Fruit fly (Drosophila melanogaster): ENCODE measurements around the gene CG13048.

dm6 chr3L:16305820-16306650, 22.3 kb upstream of the CG13048 start, which contains the start of the genes CG13043 and CG13063:
- TF ChIP-seq fd59A (GFP tag; optimal IDR thresholded peaks at IDR 0.05) (no peak), Sox102F (GFP tag; optimal IDR thresholded peaks at IDR 0.05) (no peak), cyc (GFP tag; optimal IDR thresholded peaks at IDR 0.05) (no peak), CG8119 (GFP tag; IDR thresholded peaks at IDR 0.05) (no peak), svp (GFP tag) (peak; percentile 30), topi (GFP tag; optimal IDR thresholded peaks at IDR 0.05) (no peak), Gug (GFP tag; IDR thresholded peaks at IDR 0.05) (no peak), OdsH (GFP tag; optimal IDR thresholded peaks at IDR 0.05) (no peak), salr (GFP tag; optimal IDR thresholded peaks at IDR 0.05) (no peak), CG3032 (tag; optimal IDR thresholded peaks at IDR 0.05) (no peak)

All from whole organism, prepupa.